Fruit fly (Drosophila melanogaster): ENCODE results near the gene PyK.
A peak's percentile ranks its signal among the peaks of the same experiment; 100 is the strongest.

PyK gene

dm6 chr3R:22420911-22421310 is 53.6 kb downstream of the PyK start, which contains the start of the genes Nop56 and mats (continued):
- TF ChIP-seq salm (tag; optimal IDR thresholded peaks at IDR 0.05) (no peak), ato (GFP tag; IDR thresholded peaks at IDR 0.05; ENCODE audit: partially characterized antibody) (no peak), ttk (GFP tag; IDR thresholded peaks at IDR 0.05) (no peak), HLH4C (GFP tag; IDR thresholded peaks at IDR 0.05; ENCODE audit: partially characterized antibody) (no peak), CG6254 (GFP tag; optimal IDR thresholded peaks at IDR 0.05) (no peak), dmrt11E (tag; optimal IDR thresholded peaks at IDR 0.05) (no peak), CG10462 (GFP tag; optimal IDR thresholded peaks at IDR 0.05) (no peak), CG3163 (GFP tag; optimal IDR thresholded peaks at IDR 0.05) (no peak), CG34422 (GFP tag; IDR thresholded peaks at IDR 0.05) (peak; percentile 81; the same call in 2 of the 3 replicates), Six4 (GFP tag; optimal IDR thresholded peaks at IDR 0.05) (no peak), Xbp1 (GFP tag; optimal IDR thresholded peaks at IDR 0.05) (no peak), CG6813 (GFP tag; optimal IDR thresholded peaks at IDR 0.05) (no peak), Taf1 (GFP tag; IDR thresholded peaks at IDR 0.05) (no peak), CTCF (GFP tag; optimal IDR thresholded peaks at IDR 0.05) (peak; percentile 13), Usf (GFP tag; optimal IDR thresholded peaks at IDR 0.05) (peak; percentile 6), Fer2 (tag; optimal IDR thresholded peaks at IDR 0.05) (no peak), B-H2 (GFP tag; optimal IDR thresholded peaks at IDR 0.05) (peak; percentile 63), h (optimal IDR thresholded peaks at IDR 0.05) (no peak), shn (GFP tag; optimal IDR thresholded peaks at IDR 0.05) (no peak), CG5180 (GFP tag; optimal IDR thresholded peaks at IDR 0.05) (peak; percentile 64), CG6765 (GFP tag; optimal IDR thresholded peaks at IDR 0.05) (no peak), Trl (optimal IDR thresholded peaks at IDR 0.05) (no peak), Trl (GFP tag; optimal IDR thresholded peaks at IDR 0.05) (no peak), cwo (GFP tag; optimal IDR thresholded peaks at IDR 0.05) (peak; percentile 63), BtbVII (GFP tag; optimal IDR thresholded peaks at IDR 0.05) (no peak), CG15269 (tag; optimal IDR thresholded peaks at IDR 0.05) (no peak), CG9797 (GFP tag; optimal IDR thresholded peaks at IDR 0.05) (peak; percentile 97), CG30403 (GFP tag; optimal IDR thresholded peaks at IDR 0.05) (no peak), HLH54F (GFP tag; optimal IDR thresholded peaks at IDR 0.05) (no peak), gsb (GFP tag; IDR thresholded peaks at IDR 0.05) (no peak), Poxn (GFP tag; IDR thresholded peaks at IDR 0.05) (no peak), CG11085 (GFP tag; IDR thresholded peaks at IDR 0.05) (no peak), Med (GFP tag) (peak; percentile 89), chinmo (GFP tag; IDR thresholded peaks at IDR 0.05; ENCODE audit: partially characterized antibody) (0 out of 4 replicates have a peak, but pooled peaks have one; percentile 75), Drgx (GFP tag; IDR thresholded peaks at IDR 0.05) (no peak), Dbx (GFP tag; IDR thresholded peaks at IDR 0.05) (0 out of 3 replicates have a peak, but pooled peaks have one; percentile 28), luna (GFP tag; optimal IDR thresholded peaks at IDR 0.05) (no peak), tll (GFP tag; optimal IDR thresholded peaks at IDR 0.05) (no peak), Myb (GFP tag; optimal IDR thresholded peaks at IDR 0.05) (peak; percentile 11), z (GFP tag; IDR thresholded peaks at IDR 0.05) (no peak), Doc2 (GFP tag; IDR thresholded peaks at IDR 0.05) (no peak), BEAF-32 (GFP tag; optimal IDR thresholded peaks at IDR 0.05) (peak; percentile 48), CG14050 (GFP tag; IDR thresholded peaks at IDR 0.05) (no peak), rib (GFP tag; IDR thresholded peaks at IDR 0.05) (peak; percentile 27; the same call in 1 of the 2 replicates), Spps (tag; optimal IDR thresholded peaks at IDR 0.05) (no peak), slp2 (GFP tag; optimal IDR thresholded peaks at IDR 0.05) (no peak), nerfin-2 (GFP tag; IDR thresholded peaks at IDR 0.05; ENCODE audit: partially characterized antibody) (no peak), br (optimal IDR thresholded peaks at IDR 0.05) (no peak), Scr (GFP tag; IDR thresholded peaks at IDR 0.05; ENCODE audit: partially characterized antibody) (peak; percentile 35; the same call in 1 of the 2 replicates), ERR (GFP tag; optimal IDR thresholded peaks at IDR 0.05) (no peak), Sry-β (GFP tag; optimal IDR thresholded peaks at IDR 0.05) (no peak), CG12236 (GFP tag; optimal IDR thresholded peaks at IDR 0.05) (no peak), Fer1 (GFP tag; optimal IDR thresholded peaks at IDR 0.05) (peak; percentile 24)

All from whole organism, embryonic.